Fruit fly (Drosophila melanogaster) S2 (cell line): Measurements from ENCODE around the gene Ir7d.

Experiments used
- CG8478 ChIP-seq: fragments of >200 bp; optimal IDR thresholded peaks from 2 replicates; lab custom pipeline; 2018
- CTCF ChIP-seq, 2 experiments: fragments of >200 bp; optimal IDR thresholded peaks; 2 replicates each; lab custom pipeline; 2018

- no peak for TF ChIP-seq CG8478
- no peak for TF ChIP-seq CTCF (optimal IDR thresholded peaks at IDR 0.05; lab: Kevin White, UChicago)
Measured at dm6 chrX:7874094-7874493, 4.5 kb downstream of the Ir7d start, which contains the start of gene Ir7c.
